Worm (Caenorhabditis elegans): ENCODE measurements around the gene frm-7.
A peak's percentile ranks its signal among the peaks of the same experiment; 100 is the strongest.

- no peak for TF ChIP-seq F57C9.4 (tag; optimal IDR thresholded peaks at IDR 0.05)
- TF ChIP-seq somi-1 (GFP tag; optimal IDR thresholded peaks at IDR 0.05), result no peak
- no peak for TF ChIP-seq unc-62 (GFP tag; optimal IDR thresholded peaks at IDR 0.05)
- TF ChIP-seq ekl-4 (GFP tag; IDR thresholded peaks at IDR 0.05), result no peak
- TF ChIP-seq T26A5.8 (tag; optimal IDR thresholded peaks at IDR 0.05), result no peak
- TF ChIP-seq snpc-4 (GFP tag; optimal IDR thresholded peaks at IDR 0.05), result no peak
- TF ChIP-seq snpc-4 (tag; optimal IDR thresholded peaks at IDR 0.05), result peak in 2 of 4 experiments; percentile 6 to 15
- TF ChIP-seq sea-2 (GFP tag; IDR thresholded peaks at IDR 0.05), result no peak
- no peak for TF ChIP-seq egrh-3 (GFP tag; IDR thresholded peaks at IDR 0.05)
- no peak for TF ChIP-seq zfh-2 (GFP tag; conservative IDR thresholded peaks at IDR 0.05)
- no peak for TF ChIP-seq attf-6 (GFP tag; IDR thresholded peaks at IDR 0.05)
- no peak for TF ChIP-seq hmg-20 (GFP tag; IDR thresholded peaks at IDR 0.05)
- TF ChIP-seq aptf-3 (GFP tag; IDR thresholded peaks at IDR 0.05), result no peak
These were observed at the start of gene frm-7, which contains the start of gene F55C5.17 for ce11 chrV:12301985-12302591.
